Fruit fly (Drosophila melanogaster): ENCODE results near the gene eIF3d1.

- TF ChIP-seq D1 (tag; optimal IDR thresholded peaks at IDR 0.05) (no peak), CG10348 (GFP tag; IDR thresholded peaks at IDR 0.05) (no peak), CG17806 (tag; optimal IDR thresholded peaks at IDR 0.05) (no peak), rn (GFP tag; IDR thresholded peaks at IDR 0.05) (no peak), CG14655 (GFP tag; optimal IDR thresholded peaks at IDR 0.05) (no peak), CG15710 (tag; optimal IDR thresholded peaks at IDR 0.05) (no peak)
These were observed 45.0 kb upstream of the eIF3d1 start for dm6 chr3R:23634789-23635188.

Data from whole organism, pupa.